Fruit fly (Drosophila melanogaster): Measurements from ENCODE around the gene Alg12.
A peak's percentile ranks its signal among the peaks of the same experiment; 100 is the strongest.

Alg12 gene

DNA sequence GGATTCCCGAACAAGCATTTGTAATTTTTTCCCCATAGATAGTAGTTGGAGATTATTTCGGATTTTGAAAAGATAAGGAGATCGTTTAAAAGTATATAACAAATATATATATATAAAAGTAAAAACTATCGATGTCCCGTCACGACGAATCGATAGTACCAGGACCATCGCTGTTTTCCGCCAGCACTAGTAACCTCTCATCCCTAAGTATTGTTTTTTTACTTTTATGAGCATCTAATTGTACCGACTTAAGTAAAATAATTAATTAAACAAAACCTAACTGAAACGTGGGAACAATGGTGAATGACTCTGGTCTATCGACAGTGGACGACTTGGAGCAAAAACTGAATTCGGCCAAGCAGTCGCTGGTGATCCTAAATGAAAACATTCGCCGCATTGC, 15.6 kb upstream of the Alg12 start, which contains the start of gene Pnn:
Gene Pnn, plus strand, starts transcription at position 187 of the 400 bp plus-strand sequence.
- TF ChIP-seq fd96Ca (GFP tag; IDR thresholded peaks at IDR 0.05): no peak
- TF ChIP-seq D1 (tag; optimal IDR thresholded peaks at IDR 0.05): no peak

dm6 chr3R:9743217-9743616, 13.1 kb upstream of the Alg12 start, which contains the start of gene CG31415:
Gene CG31415, plus strand, starts transcription at chr3R:9743517.
- TF ChIP-seq EcR (GFP tag; optimal IDR thresholded peaks at IDR 0.05): no peak
- TF ChIP-seq CG8159 (tag; optimal IDR thresholded peaks at IDR 0.05): no peak
- no peak for TF ChIP-seq fd96Ca (GFP tag; IDR thresholded peaks at IDR 0.05)
- TF ChIP-seq CG8301 (tag; optimal IDR thresholded peaks at IDR 0.05): no peak
- TF ChIP-seq CG10348 (GFP tag; IDR thresholded peaks at IDR 0.05): no peak
- TF ChIP-seq Pif1B (GFP tag; optimal IDR thresholded peaks at IDR 0.05): no peak
- no peak for TF ChIP-seq rn (GFP tag; IDR thresholded peaks at IDR 0.05)
- TF ChIP-seq CG4496 (GFP tag; IDR thresholded peaks at IDR 0.05): no peak
- no peak for TF ChIP-seq CG15710 (tag; optimal IDR thresholded peaks at IDR 0.05)
- no peak for TF ChIP-seq Ets98B (GFP tag; IDR thresholded peaks at IDR 0.05)
- TF ChIP-seq Pif1A (GFP tag; optimal IDR thresholded peaks at IDR 0.05): no peak
- no peak for TF ChIP-seq CG32121 (GFP tag; IDR thresholded peaks at IDR 0.05)
- no peak for TF ChIP-seq D1 (tag; optimal IDR thresholded peaks at IDR 0.05)
- no peak for TF ChIP-seq Snoo (tag; optimal IDR thresholded peaks at IDR 0.05)
- no peak for TF ChIP-seq CG12605 (GFP tag; IDR thresholded peaks at IDR 0.05)

- TF ChIP-seq gl (tag; optimal IDR thresholded peaks at IDR 0.05) (no peak), Pif1A (GFP tag; optimal IDR thresholded peaks at IDR 0.05) (no peak), CG10348 (GFP tag; IDR thresholded peaks at IDR 0.05) (no peak), CG15710 (tag; optimal IDR thresholded peaks at IDR 0.05) (no peak), Ets98B (GFP tag; IDR thresholded peaks at IDR 0.05) (no peak), CG34367 (tag; optimal IDR thresholded peaks at IDR 0.05) (no peak), CG17806 (tag; optimal IDR thresholded peaks at IDR 0.05) (no peak), CG32121 (GFP tag; IDR thresholded peaks at IDR 0.05) (no peak), D1 (tag; optimal IDR thresholded peaks at IDR 0.05) (no peak), fd96Ca (GFP tag; IDR thresholded peaks at IDR 0.05) (no peak), Snoo (tag; optimal IDR thresholded peaks at IDR 0.05) (no peak), CG9948 (tag; optimal IDR thresholded peaks at IDR 0.05) (no peak), CG12605 (GFP tag; IDR thresholded peaks at IDR 0.05) (no peak), CG8301 (tag; optimal IDR thresholded peaks at IDR 0.05) (no peak)
Measured at dm6 chr3R:9743995-9744394, 12.3 kb upstream of the Alg12 start.

DNA sequence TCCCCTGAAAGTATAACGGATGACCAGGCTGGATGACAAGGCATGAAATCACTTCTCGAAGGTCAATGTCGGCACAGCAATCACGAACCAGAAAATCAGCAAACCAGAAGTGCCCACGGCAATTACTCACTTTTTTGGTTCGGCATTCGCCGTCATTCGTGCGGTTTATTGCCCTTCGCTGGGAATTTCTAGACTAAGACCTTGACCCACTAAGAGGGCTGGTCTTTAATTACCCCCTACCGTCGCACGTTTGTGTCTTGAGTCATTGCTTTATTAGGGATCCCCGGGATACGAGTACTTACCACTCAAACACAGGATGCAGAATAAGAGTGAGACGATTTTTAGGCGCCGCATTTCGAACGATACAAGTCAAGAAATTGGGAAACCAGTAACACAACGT, 10.8 kb upstream of the Alg12 start:
- TF ChIP-seq CG13204 (GFP tag; optimal IDR thresholded peaks at IDR 0.05) (no peak), EcR (GFP tag; optimal IDR thresholded peaks at IDR 0.05) (peak; percentile 76), CG15710 (tag; optimal IDR thresholded peaks at IDR 0.05) (no peak)

- no peak for TF ChIP-seq fd96Ca (GFP tag; IDR thresholded peaks at IDR 0.05)
- peak; percentile 9 for TF ChIP-seq EcR (GFP tag; optimal IDR thresholded peaks at IDR 0.05)
Measured at dm6 chr3R:9746267-9746666, 10.0 kb upstream of the Alg12 start, which contains the start of gene CG34409. Gene CG34409, minus strand, starts transcription at chr3R:9746367.

DNA sequence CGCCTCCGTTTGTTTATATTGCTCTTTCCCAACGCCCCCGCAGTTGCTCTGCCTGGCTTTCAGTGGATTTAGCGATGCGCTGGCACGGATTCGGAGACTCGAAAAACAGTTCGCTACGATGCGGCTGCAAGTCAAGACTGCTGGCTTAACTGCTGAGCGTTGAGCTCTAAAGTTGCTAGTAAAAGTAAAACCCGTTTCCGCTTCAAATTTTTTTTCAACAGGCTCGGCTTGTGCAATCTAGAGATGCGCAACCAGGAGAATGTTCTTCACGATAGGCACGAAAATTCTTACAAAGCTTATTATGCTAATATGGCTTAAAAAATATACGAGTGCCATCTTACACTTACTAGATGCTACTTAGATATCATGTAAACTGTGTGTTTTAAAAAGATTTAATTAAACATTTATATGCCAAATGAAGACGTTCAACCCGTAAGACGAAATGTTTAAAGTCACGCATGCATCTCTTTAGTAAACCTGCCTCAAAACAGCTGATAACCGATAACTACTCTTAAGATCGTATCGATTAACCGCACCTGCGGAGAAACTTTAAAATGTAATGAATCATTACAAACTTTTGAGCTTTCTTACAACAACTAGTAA, 8.9 kb upstream of the Alg12 start, which contains the start of gene CG12948:
Gene CG12948, minus strand, starts transcription at position 473 of the 603 bp plus-strand sequence.
- no peak for TF ChIP-seq CG13204 (GFP tag; optimal IDR thresholded peaks at IDR 0.05)
- no peak for TF ChIP-seq CG8301 (tag; optimal IDR thresholded peaks at IDR 0.05)
- TF ChIP-seq CG8159 (tag; optimal IDR thresholded peaks at IDR 0.05): no peak
- TF ChIP-seq fd96Ca (GFP tag; IDR thresholded peaks at IDR 0.05): peak; percentile 7; the same call in 1 of the 3 replicates
- TF ChIP-seq gl (tag; optimal IDR thresholded peaks at IDR 0.05): peak; percentile 29
- no peak for TF ChIP-seq D1 (tag; optimal IDR thresholded peaks at IDR 0.05)
- TF ChIP-seq Snoo (tag; optimal IDR thresholded peaks at IDR 0.05): peak; percentile 55
- no peak for TF ChIP-seq CG10348 (GFP tag; IDR thresholded peaks at IDR 0.05)
- peak; percentile 53 for TF ChIP-seq CG15710 (tag; optimal IDR thresholded peaks at IDR 0.05)
- peak; percentile 47; the same call in 1 of the 3 replicates for TF ChIP-seq CG4496 (GFP tag; IDR thresholded peaks at IDR 0.05)
- TF ChIP-seq Ets98B (GFP tag; IDR thresholded peaks at IDR 0.05): peak; percentile 35; the same call in 1 of the 2 replicates
- no peak for TF ChIP-seq Pif1A (GFP tag; optimal IDR thresholded peaks at IDR 0.05)
- TF ChIP-seq CG32121 (GFP tag; IDR thresholded peaks at IDR 0.05): peak; percentile 24; the same call in 1 of the 2 replicates
- peak; percentile 51 for TF ChIP-seq EcR (GFP tag; optimal IDR thresholded peaks at IDR 0.05)
- TF ChIP-seq CG34367 (tag; optimal IDR thresholded peaks at IDR 0.05): no peak
- no peak for TF ChIP-seq Pif1B (GFP tag; optimal IDR thresholded peaks at IDR 0.05)
- TF ChIP-seq CG9948 (tag; optimal IDR thresholded peaks at IDR 0.05): peak; percentile 24
- TF ChIP-seq rn (GFP tag; IDR thresholded peaks at IDR 0.05): no peak
- no peak for TF ChIP-seq CG12605 (GFP tag; IDR thresholded peaks at IDR 0.05)
- peak; percentile 23 for TF ChIP-seq CG17806 (tag; optimal IDR thresholded peaks at IDR 0.05)
- no peak for TF ChIP-seq CG14655 (GFP tag; optimal IDR thresholded peaks at IDR 0.05)

- TF ChIP-seq Snoo (tag; optimal IDR thresholded peaks at IDR 0.05) (no peak), rn (GFP tag; IDR thresholded peaks at IDR 0.05) (no peak), CG8159 (tag; optimal IDR thresholded peaks at IDR 0.05) (no peak), CG17806 (tag; optimal IDR thresholded peaks at IDR 0.05) (no peak), CG12605 (GFP tag; IDR thresholded peaks at IDR 0.05) (no peak), EcR (GFP tag; optimal IDR thresholded peaks at IDR 0.05) (no peak), CG14655 (GFP tag; optimal IDR thresholded peaks at IDR 0.05) (no peak), CG8301 (tag; optimal IDR thresholded peaks at IDR 0.05) (no peak)
Measured at dm6 chr3R:9747875-9747899, 8.6 kb upstream of the Alg12 start, which contains the start of gene PpD3. Gene PpD3, plus strand, starts transcription at chr3R:9747875.

All from whole organism, pupa.